ENCODE assay signal across 4 worm cellular contexts in the genomic region with DNA sequence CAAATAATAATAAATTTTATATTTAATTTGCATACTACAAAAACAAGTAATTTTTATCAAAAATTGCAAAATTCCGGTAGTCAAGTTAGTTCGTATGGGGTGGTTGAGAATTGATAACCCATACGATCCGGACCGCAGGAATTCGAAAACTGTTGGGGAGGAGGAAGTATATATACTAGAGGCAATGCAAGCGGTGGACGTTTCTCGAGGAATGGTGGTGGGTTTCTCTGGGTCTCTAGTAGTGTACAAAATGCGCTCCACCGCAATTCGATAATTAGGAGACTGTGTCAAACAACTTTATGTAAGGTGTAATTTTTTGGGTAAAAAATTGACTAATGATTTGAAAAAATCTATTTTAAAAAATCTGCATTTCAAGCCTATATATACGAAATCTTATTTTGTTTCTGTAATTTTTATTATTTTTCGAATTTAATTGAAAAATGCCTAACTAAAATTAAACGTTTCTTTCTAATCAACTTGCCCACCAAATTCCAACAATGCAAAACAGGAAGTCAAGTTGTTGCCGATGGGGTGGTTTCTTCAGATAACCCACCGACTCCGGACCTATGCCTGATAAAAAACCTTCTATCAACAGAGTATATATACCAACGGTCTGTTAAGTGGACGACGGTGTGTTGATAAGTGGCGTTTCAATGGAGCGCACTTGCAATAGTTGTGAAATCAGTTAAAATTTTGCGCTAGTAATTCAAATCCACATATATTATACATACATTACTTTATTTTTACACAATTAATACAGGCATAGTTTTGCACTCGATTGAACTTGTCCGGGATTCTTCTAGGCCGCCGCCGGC.
TF ChIP-seq lines count a peak whose summit lies in the region.

No protein-coding gene starts in this region.

TF ChIP-seq in whole organism, L2 larva, 48 proteins besides CTCF, POLR2A, EP300 and RAD21 (continues in another document):
- TF ChIP-seq ama-1 (optimal IDR thresholded peaks at IDR 0.05; lab: Kevin White, UChicago) = peak; percentile 76
- peak; percentile 92 for TF ChIP-seq sma-9 (GFP tag; optimal IDR thresholded peaks at IDR 0.05; lab: Kevin White, UChicago)
- TF ChIP-seq sma-9 (tag; optimal IDR thresholded peaks at IDR 0.05; lab: Kevin White, UChicago) = no peak
- TF ChIP-seq lin-39 (tag; optimal IDR thresholded peaks at IDR 0.05; lab: Kevin White, UChicago) = no peak
- peak; percentile 86 for TF ChIP-seq nhr-129 (tag; optimal IDR thresholded peaks at IDR 0.05; lab: Kevin White, UChicago)
- no peak for TF ChIP-seq elt-1 (tag; optimal IDR thresholded peaks at IDR 0.05; lab: Kevin White, UChicago)
- TF ChIP-seq nhr-25 (tag; optimal IDR thresholded peaks at IDR 0.05; lab: Kevin White, UChicago) = peak; percentile 91
- no peak for TF ChIP-seq nhr-10 (tag; optimal IDR thresholded peaks at IDR 0.05; lab: Kevin White, UChicago)
- TF ChIP-seq mdl-1 (tag; optimal IDR thresholded peaks at IDR 0.05; lab: Kevin White, UChicago) = peak; percentile 61 to 62
- peak; percentile 91 for TF ChIP-seq crh-2 (tag; optimal IDR thresholded peaks at IDR 0.05; lab: Kevin White, UChicago)
- TF ChIP-seq F13H6.1 (tag; optimal IDR thresholded peaks at IDR 0.05; lab: Kevin White, UChicago) = peak; percentile 92
- TF ChIP-seq nhr-77 (tag; optimal IDR thresholded peaks at IDR 0.05; lab: Kevin White, UChicago) = peak; percentile 88
- no peak for TF ChIP-seq ZK546.5 (tag; optimal IDR thresholded peaks at IDR 0.05; lab: Kevin White, UChicago)
- TF ChIP-seq nhr-11 (tag; optimal IDR thresholded peaks at IDR 0.05; lab: Kevin White, UChicago) = no peak
- TF ChIP-seq aly-2 (tag; optimal IDR thresholded peaks at IDR 0.05; lab: Kevin White, UChicago) = no peak
- TF ChIP-seq egl-27 (tag; optimal IDR thresholded peaks at IDR 0.05; lab: Kevin White, UChicago) = peak; percentile 55
- peak; percentile 47 for TF ChIP-seq nhr-12 (tag; optimal IDR thresholded peaks at IDR 0.05; lab: Kevin White, UChicago)
- TF ChIP-seq lin-13 (GFP tag; optimal IDR thresholded peaks at IDR 0.05; lab: Kevin White, UChicago) = peak; percentile 93
- TF ChIP-seq lsy-2 (tag; optimal IDR thresholded peaks at IDR 0.05; lab: Kevin White, UChicago) = peak; percentile 89 to 94
- peak; percentile 76 for TF ChIP-seq zag-1 (tag; optimal IDR thresholded peaks at IDR 0.05; lab: Kevin White, UChicago)
- TF ChIP-seq ceh-82 (tag; optimal IDR thresholded peaks at IDR 0.05; lab: Kevin White, UChicago) = peak; percentile 58

TF ChIP-seq in whole organism, L4 larva, 104 proteins besides CTCF, POLR2A, EP300 and RAD21 (continues in another document):
- TF ChIP-seq D1046.2 (GFP tag; IDR thresholded peaks at IDR 0.05; lab: Robert Waterston, UW) (peak; percentile 86), nhr-48 (tag; optimal IDR thresholded peaks at IDR 0.05; lab: Kevin White, UChicago) (peak; percentile 78), egl-27 (tag; optimal IDR thresholded peaks at IDR 0.05; lab: Kevin White, UChicago) (no peak), skn-1 (tag; optimal IDR thresholded peaks at IDR 0.05; lab: Kevin White, UChicago) (no peak), F49E8.2 (tag; optimal IDR thresholded peaks at IDR 0.05; lab: Kevin White, UChicago; ENCODE audit: borderline replicate concordance) (no peak), F10B5.3 (tag; optimal IDR thresholded peaks at IDR 0.05; lab: Kevin White, UChicago) (peak; percentile 70), nhr-111 (GFP tag; optimal IDR thresholded peaks at IDR 0.05; lab: Kevin White, UChicago) (peak; percentile 71), ZK337.2 (GFP tag; IDR thresholded peaks at IDR 0.05; lab: Robert Waterston, UW) (peak; percentile 71; the same call in 1 of the 2 replicates), ceh-62 (tag; optimal IDR thresholded peaks at IDR 0.05; lab: Kevin White, UChicago) (no peak), nhr-11 (tag; optimal IDR thresholded peaks at IDR 0.05; lab: Kevin White, UChicago) (peak; percentile 87), mes-2 (tag; optimal IDR thresholded peaks at IDR 0.05; lab: Kevin White, UChicago; ENCODE audit: poor library complexity, severe bottlenecking) (peak; percentile 94), hlh-11 (tag; optimal IDR thresholded peaks at IDR 0.05; lab: Kevin White, UChicago) (peak; percentile 81), zag-1 (tag; optimal IDR thresholded peaks at IDR 0.05; lab: Kevin White, UChicago) (no peak), daf-12 (tag; optimal IDR thresholded peaks at IDR 0.05; lab: Kevin White, UChicago) (no peak), mep-1 (tag; optimal IDR thresholded peaks at IDR 0.05; lab: Kevin White, UChicago) (peak; percentile 93), pha-4 (GFP tag; IDR thresholded peaks at IDR 0.05; lab: Robert Waterston, UW) (peak; percentile 94), pha-4 (tag; optimal IDR thresholded peaks at IDR 0.05; lab: Kevin White, UChicago) (peak; percentile 71), hmg-1.1 (GFP tag; IDR thresholded peaks at IDR 0.05; lab: Robert Waterston, UW) (peak; percentile 97), ceh-28 (tag; optimal IDR thresholded peaks at IDR 0.05; lab: Kevin White, UChicago) (no peak), F26F4.8 (GFP tag; conservative IDR thresholded peaks at IDR 0.05; lab: Robert Waterston, UW) (peak; percentile 65; the same call in 1 of the 2 replicates)

TF ChIP-seq in whole organism, late embryonic, 69 proteins besides CTCF, POLR2A, EP300 and RAD21 (continues in another document):
- TF ChIP-seq unc-55 (GFP tag; optimal IDR thresholded peaks at IDR 0.05; lab: Kevin White, UChicago) (peak; percentile 62), sox-4 (tag; optimal IDR thresholded peaks at IDR 0.05; lab: Kevin White, UChicago) (peak; percentile 82), pros-1 (tag; optimal IDR thresholded peaks at IDR 0.05; lab: Kevin White, UChicago) (peak; percentile 28), ceh-31 (tag; optimal IDR thresholded peaks at IDR 0.05; lab: Kevin White, UChicago) (peak; percentile 77), nhr-232 (tag; optimal IDR thresholded peaks at IDR 0.05; lab: Kevin White, UChicago) (peak; percentile 52), ceh-6 (GFP tag; optimal IDR thresholded peaks at IDR 0.05; lab: Kevin White, UChicago) (peak; percentile 58), unc-86 (tag; optimal IDR thresholded peaks at IDR 0.05; lab: Kevin White, UChicago) (peak; percentile 72), K09A11.1 (tag; optimal IDR thresholded peaks at IDR 0.05; lab: Kevin White, UChicago; ENCODE audit: insufficient read depth) (no peak), ceh-19 (GFP tag; optimal IDR thresholded peaks at IDR 0.05; lab: Kevin White, UChicago) (peak; percentile 86), sox-2 (GFP tag; IDR thresholded peaks at IDR 0.05; lab: Robert Waterston, UW) (peak; percentile 70), ceh-30 (tag; optimal IDR thresholded peaks at IDR 0.05; lab: Kevin White, UChicago) (no peak), ama-1 (optimal IDR thresholded peaks at IDR 0.05; lab: Kevin White, UChicago) (no peak), syd-9 (tag; optimal IDR thresholded peaks at IDR 0.05; lab: Kevin White, UChicago) (peak; percentile 56), che-1 (tag; optimal IDR thresholded peaks at IDR 0.05; lab: Kevin White, UChicago) (peak; percentile 82), npax-4 (tag; optimal IDR thresholded peaks at IDR 0.05; lab: Kevin White, UChicago) (peak; percentile 65), hlh-6 (tag; optimal IDR thresholded peaks at IDR 0.05; lab: Kevin White, UChicago) (peak; percentile 38), hlh-13 (GFP tag; optimal IDR thresholded peaks at IDR 0.05; lab: Kevin White, UChicago) (peak; percentile 84), ceh-24 (tag; optimal IDR thresholded peaks at IDR 0.05; lab: Kevin White, UChicago) (peak; percentile 31), T23F11.4 (GFP tag; optimal IDR thresholded peaks at IDR 0.05; lab: Kevin White, UChicago) (peak; percentile 83), ahr-1 (tag; optimal IDR thresholded peaks at IDR 0.05; lab: Kevin White, UChicago) (peak; percentile 66), odd-2 (tag; optimal IDR thresholded peaks at IDR 0.05; lab: Kevin White, UChicago) (peak; percentile 59), rnt-1 (tag; optimal IDR thresholded peaks at IDR 0.05; lab: Kevin White, UChicago) (peak; percentile 89), K02D7.2 (tag; optimal IDR thresholded peaks at IDR 0.05; lab: Kevin White, UChicago) (peak; percentile 54)

TF ChIP-seq in whole organism, mixed stage, embryonic, 35 proteins besides CTCF, POLR2A, EP300 and RAD21 (continues in another document):
- TF ChIP-seq mls-2 (tag; optimal IDR thresholded peaks at IDR 0.05; lab: Kevin White, UChicago) (peak; percentile 57), ztf-11 (tag; optimal IDR thresholded peaks at IDR 0.05; lab: Kevin White, UChicago) (peak; percentile 23), mab-5 (tag; optimal IDR thresholded peaks at IDR 0.05; lab: Kevin White, UChicago) (no peak), nhr-237 (tag; optimal IDR thresholded peaks at IDR 0.05; lab: Kevin White, UChicago) (peak; percentile 59), M03D4.4 (tag; optimal IDR thresholded peaks at IDR 0.05; lab: Kevin White, UChicago) (peak; percentile 88), zip-8 (tag; optimal IDR thresholded peaks at IDR 0.05; lab: Kevin White, UChicago) (no peak), snpc-4 (tag; optimal IDR thresholded peaks at IDR 0.05; lab: Kevin White, UChicago) (no peak), lsy-2 (tag; optimal IDR thresholded peaks at IDR 0.05; lab: Kevin White, UChicago) (peak; percentile 77), bed-3 (GFP tag; optimal IDR thresholded peaks at IDR 0.05; lab: Kevin White, UChicago) (peak; percentile 75), blmp-1 (tag; optimal IDR thresholded peaks at IDR 0.05; lab: Kevin White, UChicago) (no peak), sem-2 (GFP tag; optimal IDR thresholded peaks at IDR 0.05; lab: Kevin White, UChicago) (peak; percentile 26), ceh-39 (tag; optimal IDR thresholded peaks at IDR 0.05; lab: Kevin White, UChicago) (peak; percentile 96), ces-1 (GFP tag; optimal IDR thresholded peaks at IDR 0.05; lab: Kevin White, UChicago) (peak; percentile 87), nhr-12 (tag; optimal IDR thresholded peaks at IDR 0.05; lab: Kevin White, UChicago) (no peak), elt-1 (tag; optimal IDR thresholded peaks at IDR 0.05; lab: Kevin White, UChicago; ENCODE audit: borderline replicate concordance, insufficient read depth) (no peak), nhr-28 (tag; optimal IDR thresholded peaks at IDR 0.05; lab: Kevin White, UChicago) (peak; percentile 42), unc-39 (tag; optimal IDR thresholded peaks at IDR 0.05; lab: Kevin White, UChicago) (peak; percentile 47), drap-1 (GFP tag; optimal IDR thresholded peaks at IDR 0.05; lab: Kevin White, UChicago) (peak; percentile 79), elt-3 (tag; optimal IDR thresholded peaks at IDR 0.05; lab: Kevin White, UChicago) (no peak), mep-1 (tag; optimal IDR thresholded peaks at IDR 0.05; lab: Kevin White, UChicago) (peak; percentile 90), ham-2 (GFP tag; optimal IDR thresholded peaks at IDR 0.05; lab: Kevin White, UChicago) (peak; percentile 21), tbx-8 (GFP tag; optimal IDR thresholded peaks at IDR 0.05; lab: Kevin White, UChicago) (peak; percentile 69), pha-4 (tag; optimal IDR thresholded peaks at IDR 0.05; lab: Kevin White, UChicago) (peak; percentile 96), sptf-1 (tag; optimal IDR thresholded peaks at IDR 0.05; lab: Kevin White, UChicago) (peak; percentile 91), unc-120 (tag; optimal IDR thresholded peaks at IDR 0.05; lab: Kevin White, UChicago; ENCODE audit: poor library complexity, severe bottlenecking) (peak; percentile 47)
